Fruit fly (Drosophila melanogaster) whole organism, embryonic: ENCODE data around the gene Elal.

Source experiments
- CG11723 ChIP-seq: fragments of 200-800 bp; sonication (Bioruptor generic); optimal IDR thresholded peaks from 2 replicates; lab custom pipeline; 2017; ENCODE audit warnings: missing biosample characterization, mild to moderate bottlenecking, missing genetic modification characterization
- CG17359 ChIP-seq: fragments of 200-800 bp; sonication (Bioruptor generic); optimal IDR thresholded peaks from 3 replicates; lab custom pipeline; 2018; ENCODE audit warnings: missing biosample characterization, mild to moderate bottlenecking, missing genetic modification characterization, moderate library complexity
- CG4617 ChIP-seq: fragments of 200-800 bp; sonication (Bioruptor generic); optimal IDR thresholded peaks from 3 replicates; lab custom pipeline; 2016; ENCODE audit warnings: missing biosample characterization, missing genetic modification characterization, borderline replicate concordance
- CkIIα-i1 ChIP-seq: fragments of 200-800 bp; sonication (Bioruptor generic); IDR thresholded peaks from 2 replicates; pipeline ENCODE4 v1.3.6; 2022; ENCODE audit warnings: missing biosample characterization, missing genetic modification characterization
- Ravus ChIP-seq: fragments of 200-800 bp; sonication (Bioruptor generic); IDR thresholded peaks from 2 replicates; pipeline ENCODE4 v1.3.6; 2022; ENCODE audit warnings: missing biosample characterization, missing genetic modification characterization
- fd3F ChIP-seq: fragments of 200-800 bp; sonication (Bioruptor generic); optimal IDR thresholded peaks from 2 replicates; lab custom pipeline; 2018; ENCODE audit warnings: missing biosample characterization, mild to moderate bottlenecking, missing genetic modification characterization, moderate library complexity
- psq ChIP-seq: fragments of 200-800 bp; sonication (Bioruptor generic); optimal IDR thresholded peaks from 2 replicates; lab custom pipeline; 2017; ENCODE audit warnings: missing biosample characterization, missing genetic modification characterization

DNA sequence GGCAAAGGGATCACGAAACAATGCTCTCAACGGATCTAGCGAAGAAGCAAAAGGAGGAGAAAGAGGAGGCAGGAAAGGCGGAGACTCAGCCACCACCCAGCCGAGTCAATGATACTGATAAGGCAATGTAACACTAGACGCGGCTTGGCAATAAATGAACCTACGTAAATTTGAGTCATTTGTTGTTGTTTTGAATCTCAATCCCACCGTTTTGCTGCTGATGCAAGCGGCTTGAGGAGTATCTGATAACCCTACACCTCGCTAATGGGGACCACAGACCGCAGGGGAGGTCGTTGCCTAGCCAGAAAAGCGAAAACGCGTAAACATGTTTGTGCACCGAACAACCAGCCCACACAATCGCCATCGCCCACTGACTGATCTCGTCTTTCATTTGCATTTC is 13.5 kb downstream of the Elal start:
- no peak for TF ChIP-seq CG17359
- no peak for TF ChIP-seq Ravus (GFP tag; lab: Robert Waterston, UW)
- no peak for TF ChIP-seq CG11723 (GFP tag; lab: Kevin White, UChicago)
- no peak for TF ChIP-seq CkIIα-i1 (GFP tag; lab: Robert Waterston, UW)
- TF ChIP-seq fd3F (GFP tag; lab: Kevin White, UChicago) = no peak
- no peak for TF ChIP-seq psq (GFP tag; lab: Kevin White, UChicago)
- TF ChIP-seq CG4617 (GFP tag; lab: Kevin White, UChicago) = no peak
